Worm (Caenorhabditis elegans): ENCODE data around the gene rcs-1.

DNA sequence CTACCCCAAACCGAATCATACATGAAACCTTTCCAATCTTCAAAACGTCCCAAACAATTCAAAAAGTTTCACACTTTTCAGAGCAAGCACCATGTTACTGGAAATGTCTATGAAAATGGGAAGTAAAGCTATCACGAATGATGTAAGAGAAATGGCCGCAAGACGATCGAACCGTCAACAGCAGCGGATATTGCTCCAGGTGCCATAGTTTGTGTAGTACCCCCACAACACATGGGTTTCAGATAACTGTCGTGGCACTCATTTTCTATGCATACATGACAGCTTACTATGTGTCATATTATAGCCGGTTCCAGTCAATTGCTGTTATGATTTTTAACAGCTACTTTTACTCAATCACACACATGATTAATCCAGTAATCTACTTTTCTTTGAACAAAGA is 44.1 kb downstream of the rcs-1 start, which contains the start of gene ZK721.3:
- TF ChIP-seq ztf-23 (GFP tag; IDR thresholded peaks at IDR 0.05): no peak
- TF ChIP-seq klf-2 (GFP tag; conservative IDR thresholded peaks at IDR 0.05): no peak
- no peak for TF ChIP-seq cog-1 (tag; optimal IDR thresholded peaks at IDR 0.05)
- no peak for TF ChIP-seq ref-1 (GFP tag; conservative IDR thresholded peaks at IDR 0.05)
- no peak for TF ChIP-seq flt-1 (GFP tag; IDR thresholded peaks at IDR 0.05)
